Fruit fly (Drosophila melanogaster): ENCODE data around the gene CG43349.

CG43349 gene

DNA sequence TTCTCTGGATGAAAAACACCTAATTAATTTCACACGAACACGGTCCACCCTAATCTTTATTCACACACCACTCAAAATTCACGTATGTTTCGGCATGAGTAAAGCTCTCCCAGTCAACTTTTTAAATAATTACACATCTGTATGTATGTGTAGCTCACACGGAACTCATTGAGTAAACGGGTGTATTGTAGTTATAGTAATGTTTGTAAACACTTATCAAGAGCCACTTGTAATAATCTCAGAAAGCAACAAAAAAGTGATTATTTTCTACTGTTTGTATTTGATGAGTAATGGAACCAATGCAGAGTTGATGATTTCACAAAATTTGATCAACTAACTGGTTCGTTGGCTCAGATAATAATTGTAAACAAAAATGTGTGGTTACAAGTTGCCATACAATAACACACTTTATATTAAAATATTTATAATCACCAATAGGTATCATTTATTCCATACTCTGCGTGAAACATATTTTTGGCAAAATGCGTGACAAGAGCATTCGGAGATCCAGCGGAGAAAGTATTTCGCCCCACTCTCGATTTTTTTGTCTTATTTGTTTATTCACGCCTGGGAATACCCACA lies 18.0 kb downstream of the CG43349 start:
- TF ChIP-seq toe (GFP tag; optimal IDR thresholded peaks at IDR 0.05) (no peak), cic (GFP tag; optimal IDR thresholded peaks at IDR 0.05) (peak; percentile 89), kay (GFP tag; ENCODE audit: borderline replicate concordance) (peak; percentile 47), ovo (GFP tag; optimal IDR thresholded peaks at IDR 0.05) (no peak)

DNA sequence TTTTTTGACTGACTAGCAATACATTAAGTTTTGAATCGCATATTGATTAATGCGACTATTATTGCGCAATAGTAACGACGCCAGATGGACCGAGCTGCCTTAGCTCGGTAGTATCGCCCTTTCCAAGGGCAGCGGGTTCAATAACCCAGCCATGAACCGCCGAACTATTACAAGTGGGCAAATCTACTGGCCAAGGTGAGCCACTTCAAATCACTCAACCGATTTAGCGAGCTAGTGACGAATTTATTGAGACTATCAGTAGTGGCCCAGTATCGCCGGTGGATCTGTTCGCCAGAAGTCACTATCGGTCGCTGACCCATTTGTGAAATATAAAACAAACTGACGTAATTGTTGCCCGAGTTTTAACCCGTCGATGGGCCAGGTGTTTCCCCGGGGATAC lies 18.5 kb downstream of the CG43349 start:
- TF ChIP-seq CG7045 (GFP tag; optimal IDR thresholded peaks at IDR 0.05) (no peak), Clk (GFP tag; optimal IDR thresholded peaks at IDR 0.05) (no peak), cnc (optimal IDR thresholded peaks at IDR 0.05) (no peak), Hr96 (GFP tag; optimal IDR thresholded peaks at IDR 0.05) (no peak), CG7101 (tag; optimal IDR thresholded peaks at IDR 0.05) (no peak), CG33017 (tag; optimal IDR thresholded peaks at IDR 0.05) (no peak), tj (GFP tag; optimal IDR thresholded peaks at IDR 0.05) (no peak), CG5204 (GFP tag; optimal IDR thresholded peaks at IDR 0.05) (no peak), Mnt (GFP tag; optimal IDR thresholded peaks at IDR 0.05) (no peak), CG1620 (GFP tag; optimal IDR thresholded peaks at IDR 0.05) (no peak), kay (GFP tag; ENCODE audit: borderline replicate concordance) (no peak), pad (GFP tag; optimal IDR thresholded peaks at IDR 0.05) (no peak), CG14711 (tag; optimal IDR thresholded peaks at IDR 0.05) (no peak), cic (GFP tag; optimal IDR thresholded peaks at IDR 0.05) (no peak), bab1 (GFP tag; optimal IDR thresholded peaks at IDR 0.05) (no peak), Crg-1 (GFP tag; optimal IDR thresholded peaks at IDR 0.05) (no peak), CG11617 (GFP tag; optimal IDR thresholded peaks at IDR 0.05) (no peak), CG12768 (GFP tag; optimal IDR thresholded peaks at IDR 0.05) (no peak), ovo (GFP tag; optimal IDR thresholded peaks at IDR 0.05) (no peak), toe (GFP tag; optimal IDR thresholded peaks at IDR 0.05) (no peak)

DNA sequence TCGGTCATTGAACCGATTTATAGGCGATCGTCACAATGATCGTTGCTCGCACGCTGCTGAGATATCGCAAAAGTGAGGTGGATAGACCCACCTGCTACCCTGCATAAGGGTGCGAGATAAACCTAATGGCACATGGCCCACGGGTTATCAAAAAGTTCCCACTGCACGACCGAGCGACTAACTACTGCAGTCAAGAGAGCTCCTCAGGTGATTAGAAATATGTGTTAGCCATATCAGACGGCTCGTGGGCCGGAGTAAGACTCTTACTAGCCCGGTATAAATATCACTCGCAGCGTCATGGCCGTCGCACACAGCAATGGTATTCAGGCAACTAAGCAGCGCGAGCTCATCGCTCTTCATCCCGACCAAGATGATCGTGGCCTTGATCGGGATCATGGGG lies 19.0 kb downstream of the CG43349 start, which contains the start of gene CG42329:
CG42329 (plus strand) TSS at position 301 of the 400 bp plus-strand sequence.
- TF ChIP-seq CG7045 (GFP tag; optimal IDR thresholded peaks at IDR 0.05), result no peak
- TF ChIP-seq Mnt (GFP tag; optimal IDR thresholded peaks at IDR 0.05), result peak; percentile 42
- no peak for TF ChIP-seq Crg-1 (GFP tag; optimal IDR thresholded peaks at IDR 0.05)
- no peak for TF ChIP-seq CG12768 (GFP tag; optimal IDR thresholded peaks at IDR 0.05)
- no peak for TF ChIP-seq cnc (optimal IDR thresholded peaks at IDR 0.05)
- TF ChIP-seq toe (GFP tag; optimal IDR thresholded peaks at IDR 0.05), result no peak

DNA sequence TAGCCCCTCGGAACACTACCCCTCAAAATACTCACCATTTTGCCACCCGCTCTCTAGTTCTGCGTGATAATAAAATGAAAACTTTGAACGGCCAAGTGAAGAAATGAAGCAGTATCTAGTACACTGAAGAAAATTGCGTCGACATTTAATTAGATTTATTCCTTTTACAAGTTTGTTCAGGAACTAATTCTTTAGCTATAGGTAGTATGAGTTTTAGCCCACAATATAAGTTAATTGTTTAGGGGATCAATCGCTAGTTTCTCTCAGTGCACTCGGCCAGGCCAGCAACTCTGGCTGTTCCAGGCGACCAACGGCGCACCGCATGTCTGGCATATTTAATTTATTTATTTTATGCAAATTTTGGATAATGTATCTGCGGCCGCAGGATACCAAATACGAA lies 30.7 kb downstream of the CG43349 start:
- TF ChIP-seq CG7101 (tag; optimal IDR thresholded peaks at IDR 0.05) (no peak), CG5204 (GFP tag; optimal IDR thresholded peaks at IDR 0.05) (no peak), kay (GFP tag; ENCODE audit: borderline replicate concordance) (no peak), CG7045 (GFP tag; optimal IDR thresholded peaks at IDR 0.05) (no peak), CG33017 (tag; optimal IDR thresholded peaks at IDR 0.05) (no peak), CG11617 (GFP tag; optimal IDR thresholded peaks at IDR 0.05) (no peak), cnc (optimal IDR thresholded peaks at IDR 0.05) (no peak), Clk (GFP tag; optimal IDR thresholded peaks at IDR 0.05) (no peak), toe (GFP tag; optimal IDR thresholded peaks at IDR 0.05) (no peak), Crg-1 (GFP tag; optimal IDR thresholded peaks at IDR 0.05) (no peak), tj (GFP tag; optimal IDR thresholded peaks at IDR 0.05) (no peak)

DNA sequence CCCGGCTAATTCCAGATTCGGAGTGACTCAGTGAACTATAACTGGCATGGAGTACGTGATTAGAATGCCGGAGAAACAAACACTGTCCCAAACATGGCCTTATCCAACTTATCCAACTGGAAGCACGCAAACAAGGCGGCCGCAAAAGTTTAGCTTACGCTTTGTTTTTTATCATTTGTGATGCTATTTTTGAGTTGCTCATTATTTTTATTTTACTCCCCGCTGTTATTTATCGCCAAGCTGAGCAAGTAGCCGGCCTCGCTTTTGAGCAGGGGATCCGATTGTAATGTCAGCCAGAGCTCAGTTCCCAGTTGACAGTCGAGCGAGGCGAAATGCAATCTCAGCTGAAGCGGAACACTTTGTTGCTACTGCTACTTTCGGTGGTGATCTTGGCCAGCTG lies 39.7 kb downstream of the CG43349 start, which contains the start of gene CG5397:
CG5397 (plus strand) TSS at position 301 of the 400 bp plus-strand sequence.
- TF ChIP-seq CG33017 (tag; optimal IDR thresholded peaks at IDR 0.05) (no peak), CG1620 (GFP tag; optimal IDR thresholded peaks at IDR 0.05) (no peak), Clk (GFP tag; optimal IDR thresholded peaks at IDR 0.05) (no peak), pad (GFP tag; optimal IDR thresholded peaks at IDR 0.05) (no peak), cic (GFP tag; optimal IDR thresholded peaks at IDR 0.05) (no peak), toe (GFP tag; optimal IDR thresholded peaks at IDR 0.05) (no peak), bab1 (GFP tag; optimal IDR thresholded peaks at IDR 0.05) (no peak), CG7045 (GFP tag; optimal IDR thresholded peaks at IDR 0.05) (no peak), ovo (GFP tag; optimal IDR thresholded peaks at IDR 0.05) (no peak), CG7101 (tag; optimal IDR thresholded peaks at IDR 0.05) (no peak), CG12768 (GFP tag; optimal IDR thresholded peaks at IDR 0.05) (no peak), CG5204 (GFP tag; optimal IDR thresholded peaks at IDR 0.05) (no peak)
